Fruit fly (Drosophila melanogaster) whole organism, embryonic: ENCODE results near the gene Nct.

Source experiments
- BEAF-32 ChIP-seq: fragments of 200-800 bp; sonication (Bioruptor generic); optimal IDR thresholded peaks from 3 replicates; lab custom pipeline; 2017; ENCODE audit warnings: missing biosample characterization, missing genetic modification characterization, mild to moderate bottlenecking, moderate library complexity, missing genetic modification reagents
- Bdp1 ChIP-seq: fragments of 200-800 bp; sonication (Bioruptor generic); optimal IDR thresholded peaks from 3 replicates; lab custom pipeline; 2016; ENCODE audit warnings: missing biosample characterization, missing genetic modification characterization
- BtbVII ChIP-seq: fragments of 200-800 bp; sonication (Bioruptor generic); optimal IDR thresholded peaks from 3 replicates; lab custom pipeline; 2017; ENCODE audit warnings: missing biosample characterization, mild to moderate bottlenecking, missing genetic modification characterization
- Bteb2 ChIP-seq: fragments of 200-800 bp; sonication (Bioruptor generic); optimal IDR thresholded peaks from 2 replicates; lab custom pipeline; 2016; ENCODE audit warnings: missing biosample characterization, missing genetic modification characterization
- CG10274 ChIP-seq: fragments of 200-800 bp; sonication (Bioruptor generic); optimal IDR thresholded peaks from 3 replicates; lab custom pipeline; 2017; ENCODE audit warnings: missing biosample characterization, mild to moderate bottlenecking, missing genetic modification characterization
- CG10321 ChIP-seq: fragments of 200-800 bp; sonication (Bioruptor generic); IDR thresholded peaks from 2 replicates; pipeline ENCODE4 v1.3.6; 2022; ENCODE audit warnings: missing biosample characterization, missing genetic modification characterization
- CG10959 ChIP-seq: fragments of 200-800 bp; sonication (Bioruptor generic); IDR thresholded peaks from 2 replicates; pipeline ENCODE4 v1.3.6; 2022; ENCODE audit warnings: missing biosample characterization, missing genetic modification characterization
- CG1233 ChIP-seq: fragments of 200-800 bp; sonication (Bioruptor generic); optimal IDR thresholded peaks from 4 replicates; lab custom pipeline; 2018; ENCODE audit warnings: missing biosample characterization, mild to moderate bottlenecking, missing genetic modification characterization
- CG15073 ChIP-seq: fragments of 200-800 bp; sonication (Bioruptor generic); optimal IDR thresholded peaks from 2 replicates; lab custom pipeline; 2016; ENCODE audit warnings: missing biosample characterization, missing genetic modification characterization
- CG16863 ChIP-seq: fragments of 200-800 bp; sonication (Bioruptor generic); optimal IDR thresholded peaks from 3 replicates; lab custom pipeline; 2016; ENCODE audit warnings: missing biosample characterization, missing genetic modification characterization
- CG17328 ChIP-seq: fragments of 200-800 bp; sonication (Bioruptor generic); IDR thresholded peaks from 2 replicates; pipeline ENCODE4 v1.3.6; 2022; ENCODE audit warnings: missing biosample characterization, missing genetic modification characterization
- CG17385 ChIP-seq: fragments of 200-800 bp; sonication (Bioruptor generic); optimal IDR thresholded peaks from 3 replicates; lab custom pipeline; 2018; ENCODE audit warnings: missing biosample characterization, mild to moderate bottlenecking, missing genetic modification characterization
- CG3847 ChIP-seq: fragments of 200-800 bp; sonication (Bioruptor generic); IDR thresholded peaks from 2 replicates; pipeline ENCODE4 v1.3.6; 2022; ENCODE audit warnings: missing biosample characterization, missing genetic modification characterization
- CG4404 ChIP-seq: fragments of 200-800 bp; sonication (Bioruptor generic); IDR thresholded peaks from 2 replicates; pipeline ENCODE4 v1.3.6; 2022; ENCODE audit warnings: missing biosample characterization, missing genetic modification characterization
- CG4820 ChIP-seq: fragments of 200-800 bp; sonication (Bioruptor generic); optimal IDR thresholded peaks from 3 replicates; lab custom pipeline; 2016; ENCODE audit warnings: missing biosample characterization, missing genetic modification characterization
- CG8359 ChIP-seq: fragments of 200-800 bp; sonication (Bioruptor generic); optimal IDR thresholded peaks from 2 replicates; lab custom pipeline; 2017; ENCODE audit warnings: missing biosample characterization, mild to moderate bottlenecking, missing genetic modification characterization, borderline replicate concordance
- CTCF ChIP-seq: fragments of 200-800 bp; sonication (Bioruptor generic); optimal IDR thresholded peaks from 2 replicates; lab custom pipeline; 2017; ENCODE audit warnings: missing biosample characterization, mild to moderate bottlenecking, missing genetic modification characterization, moderate library complexity
- Camta ChIP-seq: fragments of 200-800 bp; sonication (Bioruptor generic); optimal IDR thresholded peaks from 2 replicates; lab custom pipeline; 2016; ENCODE audit warnings: missing biosample characterization, missing genetic modification characterization
- CoRest ChIP-seq: fragments of 200-800 bp; sonication (Bioruptor generic); optimal IDR thresholded peaks from 3 replicates; lab custom pipeline; 2018; ENCODE audit warnings: missing biosample characterization, mild to moderate bottlenecking, missing genetic modification characterization, moderate library complexity
- CrebB ChIP-seq: fragments of 200-800 bp; sonication (Bioruptor generic); optimal IDR thresholded peaks from 3 replicates; lab custom pipeline; 2018; ENCODE audit warnings: missing biosample characterization, mild to moderate bottlenecking, missing genetic modification characterization
- Dad ChIP-seq: fragments of 200-800 bp; sonication (Bioruptor generic); optimal IDR thresholded peaks from 3 replicates; lab custom pipeline; 2016; ENCODE audit warnings: missing biosample characterization, missing genetic modification characterization
- Dll ChIP-seq: fragments of 200-800 bp; sonication (Bioruptor generic); IDR thresholded peaks from 4 replicates; pipeline ENCODE4 v1.3.6; 2022; ENCODE audit warnings: missing biosample characterization, missing genetic modification characterization; ENCODE audit not compliant: partially characterized antibody
- Elba2 ChIP-seq: fragments of 200-800 bp; sonication (Bioruptor generic); optimal IDR thresholded peaks from 3 replicates; lab custom pipeline; 2016; ENCODE audit warnings: missing biosample characterization, missing genetic modification characterization
- Fer1 ChIP-seq: fragments of 200-800 bp; sonication (Bioruptor generic); optimal IDR thresholded peaks from 2 replicates; lab custom pipeline; 2017; ENCODE audit warnings: missing biosample characterization, mild to moderate bottlenecking, missing genetic modification characterization
- HLH3B ChIP-seq: fragments of 200-800 bp; sonication (Bioruptor generic); IDR thresholded peaks from 2 replicates; pipeline ENCODE4 v1.3.6; 2022; ENCODE audit warnings: missing biosample characterization, missing genetic modification characterization
- MTF-1 ChIP-seq: fragments of 200-800 bp; sonication (Bioruptor generic); optimal IDR thresholded peaks from 2 replicates; lab custom pipeline; 2018; ENCODE audit warnings: missing biosample characterization, mild to moderate bottlenecking, missing genetic modification characterization, borderline replicate concordance
- Side ChIP-seq: fragments of 200-800 bp; sonication (Bioruptor generic); optimal IDR thresholded peaks from 2 replicates; lab custom pipeline; 2016; ENCODE audit warnings: missing biosample characterization, missing genetic modification characterization
- Sin3A ChIP-seq: fragments of >200 bp; optimal IDR thresholded peaks from 2 replicates; lab custom pipeline; 2018
- Sry-β ChIP-seq: fragments of 200-800 bp; sonication (Bioruptor generic); optimal IDR thresholded peaks from 2 replicates; lab custom pipeline; 2018; ENCODE audit warnings: missing biosample characterization, mild to moderate bottlenecking, missing genetic modification characterization, moderate library complexity
- aop ChIP-seq: fragments of 200-800 bp; sonication (Bioruptor generic); IDR thresholded peaks from 2 replicates; pipeline ENCODE4 v1.3.6; 2022; ENCODE audit warnings: missing biosample characterization, missing genetic modification characterization
- caup ChIP-seq: fragments of 200-800 bp; sonication (Bioruptor generic); optimal IDR thresholded peaks from 3 replicates; lab custom pipeline; 2017; ENCODE audit warnings: missing biosample characterization, mild to moderate bottlenecking, missing genetic modification characterization, moderate library complexity; ENCODE audit not compliant: severe bottlenecking
- corto ChIP-seq: fragments of 200-800 bp; sonication (Bioruptor generic); optimal IDR thresholded peaks from 2 replicates; lab custom pipeline; 2016; ENCODE audit warnings: missing biosample characterization, mild to moderate bottlenecking, missing genetic modification characterization, moderate library complexity
- crol ChIP-seq: fragments of 200-800 bp; sonication (Bioruptor generic); IDR thresholded peaks from 2 replicates; pipeline ENCODE4 v1.3.6; 2022; ENCODE audit warnings: missing biosample characterization, missing genetic modification characterization
- dimm ChIP-seq: fragments of 200-800 bp; sonication (Bioruptor generic); IDR thresholded peaks from 2 replicates; pipeline ENCODE4 v1.3.6; 2022; ENCODE audit warnings: missing biosample characterization, missing genetic modification characterization
- dpn ChIP-seq, 2 experiments: fragments of 200-800 bp; sonication (Bioruptor generic); optimal IDR thresholded peaks; 3 replicates each; lab custom pipeline; 2016; ENCODE audit warnings: missing biosample characterization in 2 of 2, missing genetic modification characterization in 2 of 2
- gsb-n ChIP-seq: fragments of 200-800 bp; sonication (Bioruptor generic); optimal IDR thresholded peaks from 3 replicates; lab custom pipeline; 2018; ENCODE audit warnings: missing biosample characterization, mild to moderate bottlenecking, missing genetic modification characterization
- gt ChIP-seq: fragments of 200-800 bp; sonication (Bioruptor generic); IDR thresholded peaks from 2 replicates; pipeline ENCODE4 v1.3.6; 2022; ENCODE audit warnings: missing biosample characterization, missing genetic modification characterization
- jing ChIP-seq: fragments of 200-800 bp; sonication (Bioruptor generic); optimal IDR thresholded peaks from 2 replicates; lab custom pipeline; 2018; ENCODE audit warnings: missing biosample characterization, mild to moderate bottlenecking, missing genetic modification characterization
- kay ChIP-seq: fragments of 200-800 bp; sonication (Bioruptor generic); optimal IDR thresholded peaks from 2 replicates; lab custom pipeline; 2016; ENCODE audit warnings: missing biosample characterization, missing genetic modification characterization
- klu ChIP-seq: fragments of 200-800 bp; sonication (Bioruptor generic); IDR thresholded peaks from 2 replicates; pipeline ENCODE4 v1.3.6; 2022; ENCODE audit warnings: missing biosample characterization, missing genetic modification characterization
- maf-S ChIP-seq: fragments of 200-800 bp; sonication (Bioruptor generic); optimal IDR thresholded peaks from 2 replicates; lab custom pipeline; 2016; ENCODE audit warnings: missing biosample characterization, missing genetic modification characterization
- pb ChIP-seq: fragments of 200-800 bp; sonication (Bioruptor generic); optimal IDR thresholded peaks from 3 replicates; lab custom pipeline; 2016; ENCODE audit warnings: missing biosample characterization, missing genetic modification characterization
- prd ChIP-seq, 3 experiments: fragments of >200 bp in 2 of 3; fragments of 200-800 bp in 1 of 3; sonication (Bioruptor generic) in 1 of 3; optimal IDR thresholded peaks in 2 of 3; IDR thresholded peaks in 1 of 3; 2 replicates in 2 of 3; 3 replicates in 1 of 3; pipeline versions ENCODE4 v1.3.6 to Lab custom; 2017 to 2022; ENCODE audit warnings: missing biosample characterization in 1 of 3, missing genetic modification characterization in 1 of 3
- pzg ChIP-seq: fragments of 200-800 bp; sonication (Bioruptor generic); optimal IDR thresholded peaks from 3 replicates; lab custom pipeline; 2018; ENCODE audit warnings: missing biosample characterization, mild to moderate bottlenecking, missing genetic modification characterization, moderate library complexity
- rib ChIP-seq: fragments of 200-800 bp; sonication (Bioruptor generic); IDR thresholded peaks from 2 replicates; pipeline ENCODE4 v1.3.6; 2022; ENCODE audit warnings: missing biosample characterization, missing genetic modification characterization
- shn ChIP-seq: fragments of 200-800 bp; sonication (Bioruptor generic); optimal IDR thresholded peaks from 3 replicates; lab custom pipeline; 2016; ENCODE audit warnings: missing biosample characterization, missing genetic modification characterization
- sisA ChIP-seq: fragments of 200-800 bp; sonication (Bioruptor generic); IDR thresholded peaks from 2 replicates; pipeline ENCODE4 v1.3.6; 2022; ENCODE audit warnings: missing biosample characterization, missing genetic modification characterization
- sob ChIP-seq: fragments of 200-800 bp; sonication (Bioruptor generic); IDR thresholded peaks from 2 replicates; pipeline ENCODE4 v1.3.6; 2022; ENCODE audit warnings: missing biosample characterization, missing genetic modification characterization
- tna ChIP-seq: fragments of 200-800 bp; sonication (Bioruptor generic); IDR thresholded peaks from 2 replicates; pipeline ENCODE4 v1.3.6; 2022; ENCODE audit warnings: missing biosample characterization, missing genetic modification characterization; ENCODE audit not compliant: partially characterized antibody
- tx ChIP-seq: fragments of 200-800 bp; sonication (Bioruptor generic); optimal IDR thresholded peaks from 2 replicates; lab custom pipeline; 2016; ENCODE audit warnings: missing biosample characterization, missing genetic modification characterization
- vfl ChIP-seq: fragments of 200-800 bp; sonication (Bioruptor generic); optimal IDR thresholded peaks from 2 replicates; lab custom pipeline; 2016; ENCODE audit warnings: missing biosample characterization, missing genetic modification characterization

Nct gene

DNA sequence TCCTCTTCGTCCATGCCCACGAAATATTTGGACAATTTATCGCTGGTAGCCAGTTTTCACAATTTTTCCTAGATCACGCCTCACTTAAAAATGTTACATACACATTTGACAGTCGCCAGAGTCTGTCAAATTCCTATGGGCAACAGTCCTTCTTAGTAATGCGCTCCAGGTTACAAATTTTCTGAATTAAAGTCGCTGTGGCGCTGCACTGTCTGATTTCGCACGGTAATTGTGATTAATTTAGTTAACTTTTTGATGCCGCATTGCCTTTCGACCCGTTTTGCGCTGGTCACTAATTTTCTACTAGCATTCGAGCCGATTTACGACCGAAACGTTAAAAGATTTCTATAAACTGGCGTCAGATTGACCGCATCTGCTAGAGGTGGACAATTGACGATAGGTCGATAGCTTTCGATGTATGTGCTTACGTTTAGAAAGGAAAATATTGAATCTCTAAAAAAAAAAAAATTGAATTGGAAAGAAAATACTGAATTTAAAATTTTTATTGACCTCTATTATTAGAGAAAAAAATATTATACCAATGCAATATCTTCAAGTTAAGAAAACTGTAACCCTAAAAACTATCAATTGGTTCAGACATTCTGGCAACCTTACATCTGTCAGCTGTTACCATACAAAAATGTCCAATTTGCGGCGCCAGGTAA is 37.6 kb upstream of the Nct start, which contains the start of the genes lili and CG34150 (continued):
- no peak for TF ChIP-seq MTF-1 (GFP tag; lab: Kevin White, UChicago)
- TF ChIP-seq Bteb2 (GFP tag; lab: Kevin White, UChicago), result peak; percentile 86
- peak; percentile 64 for TF ChIP-seq HLH3B (GFP tag; lab: Robert Waterston, UW)
- TF ChIP-seq tna (GFP tag; lab: Robert Waterston, UW), result peak; percentile 16; the same call in 1 of the 2 replicates
- TF ChIP-seq maf-S (GFP tag; lab: Kevin White, UChicago), result peak; percentile 62
- TF ChIP-seq tx, result peak; percentile 61
- TF ChIP-seq CTCF (GFP tag; lab: Kevin White, UChicago), result peak; percentile 38
- TF ChIP-seq aop (GFP tag; lab: Robert Waterston, UW), result no peak
- TF ChIP-seq CG10321 (GFP tag; lab: Robert Waterston, UW), result no peak
- TF ChIP-seq CG4404 (GFP tag; lab: Robert Waterston, UW), result peak; percentile 40; the same call in 1 of the 2 replicates
- peak; percentile 69 for TF ChIP-seq Fer1
- TF ChIP-seq rib (GFP tag; lab: Robert Waterston, UW), result no peak
- peak; percentile 83 for TF ChIP-seq BEAF-32 (GFP tag; lab: Kevin White, UChicago)
- TF ChIP-seq Side (GFP tag; lab: Kevin White, UChicago), result peak; percentile 55
- no peak for TF ChIP-seq crol (GFP tag; lab: Robert Waterston, UW)
- TF ChIP-seq vfl (GFP tag; lab: Kevin White, UChicago), result peak; percentile 73
- TF ChIP-seq shn (GFP tag; lab: Kevin White, UChicago), result peak; percentile 47
- TF ChIP-seq BtbVII (GFP tag; lab: Kevin White, UChicago), result peak; percentile 29
- TF ChIP-seq caup, result peak; percentile 53
- no peak for TF ChIP-seq CG8359 (GFP tag; lab: Kevin White, UChicago)
- no peak for TF ChIP-seq pb (GFP tag; lab: Kevin White, UChicago)
- TF ChIP-seq Dll (GFP tag; lab: Robert Waterston, UW), result peak; percentile 88
- TF ChIP-seq CG1233 (GFP tag; lab: Kevin White, UChicago), result peak; percentile 64
- peak; percentile 43 for TF ChIP-seq gsb-n
- peak; percentile 73 for TF ChIP-seq Dad (GFP tag; lab: Kevin White, UChicago)
- peak; percentile 61 for TF ChIP-seq Bdp1
- no peak for TF ChIP-seq CrebB
- TF ChIP-seq Camta (GFP tag; lab: Kevin White, UChicago), result peak; percentile 67
- TF ChIP-seq Elba2 (GFP tag; lab: Kevin White, UChicago), result no peak
- TF ChIP-seq Sry-β, result peak; percentile 27
- no peak for TF ChIP-seq CG15073 (GFP tag; lab: Kevin White, UChicago)
- TF ChIP-seq klu (GFP tag; lab: Robert Waterston, UW), result peak; percentile 69
- TF ChIP-seq sob (GFP tag; lab: Robert Waterston, UW), result peak; percentile 86
- TF ChIP-seq Sin3A, result peak; percentile 43
- peak; percentile 74 for TF ChIP-seq CG4820 (GFP tag; lab: Kevin White, UChicago)
- TF ChIP-seq prd (optimal IDR thresholded peaks at IDR 0.05; lab: Kevin White, UChicago), result no peak
- peak; percentile 84 for TF ChIP-seq prd (GFP tag; IDR thresholded peaks at IDR 0.05; lab: Robert Waterston, UW)
- peak; percentile 63 for TF ChIP-seq kay (GFP tag; lab: Kevin White, UChicago)
- peak; percentile 60 for TF ChIP-seq pzg (GFP tag; lab: Kevin White, UChicago)
- peak; percentile 62 for TF ChIP-seq CG17328 (GFP tag; lab: Robert Waterston, UW)
- no peak for TF ChIP-seq gt (GFP tag; lab: Robert Waterston, UW)
- TF ChIP-seq CG10274 (GFP tag; lab: Kevin White, UChicago), result no peak
- peak; percentile 85 for TF ChIP-seq CoRest (tag; lab: Kevin White, UChicago)
- TF ChIP-seq CG17385 (GFP tag; lab: Kevin White, UChicago), result peak; percentile 63
- TF ChIP-seq sisA, result peak; percentile 62
- TF ChIP-seq CG10959 (GFP tag; lab: Robert Waterston, UW), result no peak
- no peak for TF ChIP-seq corto (GFP tag; lab: Kevin White, UChicago)
- TF ChIP-seq CG3847 (GFP tag; lab: Robert Waterston, UW), result peak; percentile 89
- TF ChIP-seq dpn (GFP tag; optimal IDR thresholded peaks at IDR 0.05; lab: Kevin White, UChicago), result peak; percentile 81
- no peak for TF ChIP-seq dimm (GFP tag; lab: Robert Waterston, UW)
- peak; percentile 68 for TF ChIP-seq CG16863
- TF ChIP-seq jing (GFP tag; lab: Kevin White, UChicago), result no peak
